Fruit fly (Drosophila melanogaster): ENCODE data around the gene CG13862.

CG13862 gene

DNA sequence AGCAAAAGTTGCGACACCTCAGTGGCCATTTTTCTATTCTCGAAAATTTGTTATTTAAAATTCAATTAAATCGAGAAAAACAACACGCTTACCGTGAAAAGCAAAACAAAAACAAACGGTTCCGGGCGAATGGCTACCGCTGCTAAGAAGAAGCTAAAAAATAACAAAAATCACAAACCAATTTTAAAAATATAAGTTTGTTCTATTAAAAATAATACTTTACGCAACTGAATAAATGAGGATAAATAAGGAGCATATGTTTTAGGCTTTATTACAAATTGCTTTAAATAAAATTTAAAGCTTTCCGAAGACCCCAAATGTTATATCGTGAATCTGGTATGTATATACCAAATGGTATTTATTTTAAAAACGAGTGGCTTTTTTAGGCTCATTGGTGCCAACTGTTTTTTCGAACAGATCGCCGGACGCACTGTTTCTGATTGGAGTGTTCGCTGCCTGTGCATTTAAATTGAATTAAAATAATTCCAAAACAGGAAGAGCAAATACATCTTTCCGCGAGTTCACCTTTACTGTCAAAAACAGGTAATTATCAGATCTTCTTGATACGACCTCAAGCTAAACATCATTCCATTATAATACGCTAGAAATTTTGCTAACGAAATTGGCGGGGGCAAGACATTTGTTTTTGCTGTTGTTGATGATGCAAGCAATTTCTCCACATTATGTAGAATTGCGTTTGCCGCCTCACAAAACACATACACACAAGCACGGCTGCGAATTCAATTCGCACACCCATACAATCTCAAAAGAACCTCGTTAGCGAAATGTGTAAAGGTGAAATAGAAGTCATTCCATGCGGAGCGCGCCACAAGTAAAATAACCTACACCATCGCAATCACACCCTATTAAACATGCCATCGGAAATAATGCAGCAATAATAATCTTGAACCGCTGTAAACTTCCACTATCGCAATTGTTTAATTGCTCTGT is 35.6 kb downstream of the CG13862 start, which contains the start of the genes Polr3F and PyK (continued):
- TF ChIP-seq acj6 (GFP tag; optimal IDR thresholded peaks at IDR 0.05): peak; percentile 1
- TF ChIP-seq Sox15 (GFP tag; optimal IDR thresholded peaks at IDR 0.05): no peak
- TF ChIP-seq OdsH (GFP tag; optimal IDR thresholded peaks at IDR 0.05): peak; percentile 45
- TF ChIP-seq CG8119 (GFP tag; IDR thresholded peaks at IDR 0.05): peak; percentile 62; the same call in 2 of the 3 replicates
- TF ChIP-seq Hr38 (GFP tag; optimal IDR thresholded peaks at IDR 0.05): no peak
- peak; percentile 47 for TF ChIP-seq Sox14 (GFP tag; optimal IDR thresholded peaks at IDR 0.05)
- no peak for TF ChIP-seq fkh (GFP tag; optimal IDR thresholded peaks at IDR 0.05)
- no peak for TF ChIP-seq CG16779 (tag; optimal IDR thresholded peaks at IDR 0.05)
- TF ChIP-seq CG1621 (tag; optimal IDR thresholded peaks at IDR 0.05): peak; percentile 52
- TF ChIP-seq Eip78C (GFP tag): peak; percentile 72
- peak; percentile 30 for TF ChIP-seq dac (GFP tag; optimal IDR thresholded peaks at IDR 0.05)
- peak; percentile 26 for TF ChIP-seq Met (GFP tag; optimal IDR thresholded peaks at IDR 0.05)
- no peak for TF ChIP-seq CG6792 (GFP tag; optimal IDR thresholded peaks at IDR 0.05)
- peak; percentile 48 for TF ChIP-seq vri (GFP tag; optimal IDR thresholded peaks at IDR 0.05)
- peak; percentile 45 for TF ChIP-seq Smox (GFP tag; optimal IDR thresholded peaks at IDR 0.05)
- peak; percentile 55 for TF ChIP-seq CG32006 (GFP tag; optimal IDR thresholded peaks at IDR 0.05)
- no peak for TF ChIP-seq CG11762 (GFP tag; optimal IDR thresholded peaks at IDR 0.05; ENCODE audit: insufficient read depth)
- peak; percentile 1 for TF ChIP-seq CG31627 (GFP tag; optimal IDR thresholded peaks at IDR 0.05)
- TF ChIP-seq Ets21C (GFP tag; optimal IDR thresholded peaks at IDR 0.05): no peak
- no peak for TF ChIP-seq CG7368 (GFP tag; optimal IDR thresholded peaks at IDR 0.05)
- TF ChIP-seq fd59A (GFP tag; optimal IDR thresholded peaks at IDR 0.05): no peak
- TF ChIP-seq cyc (GFP tag; optimal IDR thresholded peaks at IDR 0.05): peak; percentile 26
- TF ChIP-seq lz (GFP tag; optimal IDR thresholded peaks at IDR 0.05): peak; percentile 36
- peak; percentile 36 for TF ChIP-seq pdm3 (GFP tag; optimal IDR thresholded peaks at IDR 0.05)
- TF ChIP-seq Sox102F (GFP tag; optimal IDR thresholded peaks at IDR 0.05): no peak
- peak; percentile 41 for TF ChIP-seq CG6276 (GFP tag; optimal IDR thresholded peaks at IDR 0.05)
- TF ChIP-seq CG34406 (GFP tag; optimal IDR thresholded peaks at IDR 0.05): no peak
- no peak for TF ChIP-seq CG8632 (GFP tag; optimal IDR thresholded peaks at IDR 0.05)
- no peak for TF ChIP-seq CG9139 (GFP tag; optimal IDR thresholded peaks at IDR 0.05)
- TF ChIP-seq CG11294 (GFP tag; IDR thresholded peaks at IDR 0.05): no peak
- TF ChIP-seq ss (GFP tag; optimal IDR thresholded peaks at IDR 0.05): peak in 1 of 2 experiments; percentile 32

DNA sequence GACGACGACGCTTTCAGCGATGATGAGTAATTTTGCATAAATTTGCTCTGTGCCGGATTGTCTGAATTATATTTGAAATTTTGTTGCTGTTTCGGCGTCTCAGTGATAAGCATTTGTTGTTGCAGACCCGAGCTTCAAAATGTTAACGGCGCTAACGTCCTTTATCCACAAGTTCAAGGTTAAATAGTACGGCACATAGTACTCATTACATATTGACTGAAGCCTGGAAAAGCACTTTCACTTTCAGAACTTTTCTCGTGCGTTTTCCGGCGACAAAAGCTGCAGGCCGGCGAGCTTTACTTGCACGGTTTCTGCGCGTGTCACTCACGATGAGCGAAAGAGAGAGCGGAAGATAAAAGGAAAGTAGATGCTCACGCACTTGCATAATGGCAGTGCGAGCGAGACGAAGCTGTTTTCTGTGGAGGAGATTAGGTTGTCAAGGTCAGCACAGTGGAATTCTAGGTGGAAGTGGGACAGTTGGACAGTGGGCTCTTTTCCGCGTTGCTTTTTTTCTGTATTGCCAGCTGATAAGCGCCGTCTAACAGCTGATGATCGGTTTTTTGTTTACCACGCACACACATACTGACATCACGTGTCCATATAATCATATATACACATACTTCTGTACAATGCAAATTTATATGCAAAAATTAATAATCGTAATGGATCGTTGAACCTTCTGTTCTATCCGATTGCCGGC is 36.4 kb downstream of the CG13862 start:
- TF ChIP-seq CG15336 (GFP tag; IDR thresholded peaks at IDR 0.05) (peak; percentile 33; the same call in 1 of the 2 replicates), salr (GFP tag; optimal IDR thresholded peaks at IDR 0.05) (no peak), Ets96B (tag; optimal IDR thresholded peaks at IDR 0.05) (no peak), CG8319 (GFP tag; optimal IDR thresholded peaks at IDR 0.05) (no peak), CG6163 (GFP tag; IDR thresholded peaks at IDR 0.05) (peak; percentile 30; the same call in 2 of the 3 replicates), CG10669 (GFP tag; optimal IDR thresholded peaks at IDR 0.05) (no peak), net (GFP tag; optimal IDR thresholded peaks at IDR 0.05) (no peak), CG11902 (GFP tag; optimal IDR thresholded peaks at IDR 0.05) (no peak), Hr39 (GFP tag; optimal IDR thresholded peaks at IDR 0.05) (peak; percentile 32), Blimp-1 (GFP tag; optimal IDR thresholded peaks at IDR 0.05) (peak; percentile 66), vri (GFP tag; optimal IDR thresholded peaks at IDR 0.05) (peak; percentile 83), CG11762 (GFP tag; optimal IDR thresholded peaks at IDR 0.05; ENCODE audit: insufficient read depth) (peak; percentile 1), CG3032 (tag; optimal IDR thresholded peaks at IDR 0.05) (no peak), esn (GFP tag; optimal IDR thresholded peaks at IDR 0.05) (no peak), eg (GFP tag; IDR thresholded peaks at IDR 0.05) (peak; percentile 7; the same call in 2 of the 3 replicates), svp (GFP tag) (peak; percentile 83), dsx (GFP tag; optimal IDR thresholded peaks at IDR 0.05; ENCODE audit: poor library complexity, severe bottlenecking) (no peak), lz (GFP tag; optimal IDR thresholded peaks at IDR 0.05) (no peak), cyc (GFP tag; optimal IDR thresholded peaks at IDR 0.05) (no peak), CG34406 (GFP tag; optimal IDR thresholded peaks at IDR 0.05) (no peak)

Data from whole organism, prepupa.